Fruit fly (Drosophila melanogaster) whole organism, embryonic: ENCODE measurements around the gene CG32236.

ENCODE experiments used
- Antp ChIP-seq: fragments of 200-800 bp; sonication (Bioruptor generic); optimal IDR thresholded peaks from 3 replicates; lab custom pipeline; 2016; ENCODE audit warnings: missing biosample characterization, missing genetic modification characterization
- Atf6 ChIP-seq: fragments of 200-800 bp; sonication (Bioruptor generic); IDR thresholded peaks from 2 replicates; pipeline ENCODE4 v1.3.6; 2022; ENCODE audit warnings: missing biosample characterization, missing genetic modification characterization
- C15 ChIP-seq: fragments of 200-800 bp; sonication (Bioruptor generic); IDR thresholded peaks from 3 replicates; pipeline ENCODE4 v1.3.6; 2022; ENCODE audit warnings: missing biosample characterization, missing genetic modification characterization
- CG10209 ChIP-seq: fragments of 200-800 bp; sonication (Bioruptor generic); optimal IDR thresholded peaks from 3 replicates; lab custom pipeline; 2017; ENCODE audit warnings: missing biosample characterization, mild to moderate bottlenecking, missing genetic modification characterization, missing genetic modification reagents
- CG1024 ChIP-seq: fragments of 200-800 bp; sonication (Bioruptor generic); IDR thresholded peaks from 2 replicates; pipeline ENCODE4 v1.3.6; 2022; ENCODE audit warnings: missing biosample characterization, missing genetic modification characterization
- CG10366 ChIP-seq: fragments of 200-800 bp; sonication (Bioruptor generic); IDR thresholded peaks from 2 replicates; pipeline ENCODE4 v1.3.6; 2022; ENCODE audit warnings: missing biosample characterization, missing genetic modification characterization
- CG11093 ChIP-seq: fragments of 200-800 bp; sonication (Bioruptor generic); IDR thresholded peaks from 3 replicates; pipeline ENCODE4 v1.3.6; 2022; ENCODE audit warnings: missing biosample characterization, missing genetic modification characterization
- CG12942 ChIP-seq: fragments of 200-800 bp; sonication (Bioruptor generic); optimal IDR thresholded peaks from 3 replicates; lab custom pipeline; 2016; ENCODE audit warnings: missing biosample characterization, missing genetic modification characterization
- CG14014 ChIP-seq: fragments of 200-800 bp; sonication (Bioruptor generic); IDR thresholded peaks from 2 replicates; pipeline ENCODE4 v1.3.6; 2022; ENCODE audit warnings: missing biosample characterization, missing genetic modification characterization
- CG14441 ChIP-seq: fragments of 200-800 bp; sonication (Bioruptor generic); IDR thresholded peaks from 2 replicates; pipeline ENCODE4 v1.3.6; 2022; ENCODE audit warnings: missing biosample characterization, missing genetic modification characterization
- CG15269 ChIP-seq: fragments of 200-800 bp; sonication (Bioruptor generic); optimal IDR thresholded peaks from 2 replicates; lab custom pipeline; 2018; ENCODE audit warnings: missing biosample characterization, mild to moderate bottlenecking, missing genetic modification characterization, moderate library complexity
- CG17359 ChIP-seq: fragments of 200-800 bp; sonication (Bioruptor generic); optimal IDR thresholded peaks from 3 replicates; lab custom pipeline; 2018; ENCODE audit warnings: missing biosample characterization, mild to moderate bottlenecking, missing genetic modification characterization, moderate library complexity
- CG18599 ChIP-seq: fragments of 200-800 bp; sonication (Bioruptor generic); optimal IDR thresholded peaks from 3 replicates; lab custom pipeline; 2017; ENCODE audit warnings: missing biosample characterization, missing genetic modification characterization, mild to moderate bottlenecking, moderate library complexity, missing genetic modification reagents
- CG18764 ChIP-seq: fragments of 200-800 bp; sonication (Bioruptor generic); optimal IDR thresholded peaks from 3 replicates; lab custom pipeline; 2016; ENCODE audit warnings: missing biosample characterization, missing genetic modification characterization
- CG2199 ChIP-seq: fragments of 200-800 bp; sonication (Bioruptor generic); IDR thresholded peaks from 3 replicates; pipeline ENCODE4 v1.3.6; 2022; ENCODE audit warnings: missing biosample characterization, missing genetic modification characterization
- CG2889 ChIP-seq: fragments of 200-800 bp; sonication (Bioruptor generic); IDR thresholded peaks from 3 replicates; pipeline ENCODE4 v1.3.6; 2022; ENCODE audit warnings: missing biosample characterization, missing genetic modification characterization
- CG31224 ChIP-seq: fragments of 200-800 bp; sonication (Bioruptor generic); IDR thresholded peaks from 2 replicates; pipeline ENCODE4 v1.3.6; 2022; ENCODE audit warnings: missing biosample characterization, missing genetic modification characterization
- CG3281 ChIP-seq: fragments of 200-800 bp; sonication (Bioruptor generic); optimal IDR thresholded peaks from 3 replicates; lab custom pipeline; 2017; ENCODE audit warnings: missing biosample characterization, mild to moderate bottlenecking, missing genetic modification characterization
- CG3995 ChIP-seq: fragments of 200-800 bp; sonication (Bioruptor generic); optimal IDR thresholded peaks from 3 replicates; lab custom pipeline; 2016; ENCODE audit warnings: missing biosample characterization, missing genetic modification characterization
- CG4424 ChIP-seq: fragments of 200-800 bp; sonication (Bioruptor generic); optimal IDR thresholded peaks from 3 replicates; lab custom pipeline; 2016; ENCODE audit warnings: missing biosample characterization, missing genetic modification characterization
- CG6654 ChIP-seq: fragments of 200-800 bp; sonication (Bioruptor generic); optimal IDR thresholded peaks from 2 replicates; lab custom pipeline; 2017; ENCODE audit warnings: missing biosample characterization, mild to moderate bottlenecking, missing genetic modification characterization
- CG6689 ChIP-seq: fragments of 200-800 bp; sonication (Bioruptor generic); IDR thresholded peaks from 2 replicates; pipeline ENCODE4 v1.3.6; 2022; ENCODE audit warnings: missing biosample characterization, missing genetic modification characterization
- CG6765 ChIP-seq: fragments of 200-800 bp; sonication (Bioruptor generic); optimal IDR thresholded peaks from 3 replicates; lab custom pipeline; 2017; ENCODE audit warnings: missing biosample characterization, mild to moderate bottlenecking, missing genetic modification characterization
- CG7786 ChIP-seq: fragments of 200-800 bp; sonication (Bioruptor generic); optimal IDR thresholded peaks from 2 replicates; lab custom pipeline; 2016; ENCODE audit warnings: missing biosample characterization, missing genetic modification characterization
- CG8478 ChIP-seq: fragments of >200 bp; optimal IDR thresholded peaks from 2 replicates; lab custom pipeline; 2018
- CG9437 ChIP-seq: fragments of 200-800 bp; sonication (Bioruptor generic); optimal IDR thresholded peaks from 2 replicates; lab custom pipeline; 2018; ENCODE audit warnings: missing biosample characterization, mild to moderate bottlenecking, missing genetic modification characterization
- CG9727 ChIP-seq: fragments of 200-800 bp; sonication (Bioruptor generic); optimal IDR thresholded peaks from 3 replicates; lab custom pipeline; 2017; ENCODE audit warnings: missing biosample characterization, mild to moderate bottlenecking, missing genetic modification characterization
- Dfd ChIP-seq, 2 experiments: fragments of >200 bp; optimal IDR thresholded peaks; 2 replicates each; lab custom pipeline; 2017; ENCODE audit warnings: missing biosample characterization in 2 of 2, missing genetic modification characterization in 2 of 2
- Doc2 ChIP-seq: fragments of 200-800 bp; sonication (Bioruptor generic); IDR thresholded peaks from 2 replicates; pipeline ENCODE4 v1.3.6; 2022; ENCODE audit warnings: missing biosample characterization, missing genetic modification characterization
- Drgx ChIP-seq: fragments of 200-800 bp; sonication (Bioruptor generic); IDR thresholded peaks from 2 replicates; pipeline ENCODE4 v1.3.6; 2022; ENCODE audit warnings: missing biosample characterization, missing genetic modification characterization
- Elba2 ChIP-seq: fragments of 200-800 bp; sonication (Bioruptor generic); optimal IDR thresholded peaks from 3 replicates; lab custom pipeline; 2016; ENCODE audit warnings: missing biosample characterization, missing genetic modification characterization
- Ets65A ChIP-seq: fragments of 200-800 bp; sonication (Bioruptor generic); peaks from one replicate; lab custom pipeline; 2016; ENCODE audit warnings: missing biosample characterization, missing genetic modification characterization
- Fer1 ChIP-seq: fragments of 200-800 bp; sonication (Bioruptor generic); optimal IDR thresholded peaks from 2 replicates; lab custom pipeline; 2017; ENCODE audit warnings: missing biosample characterization, mild to moderate bottlenecking, missing genetic modification characterization
- GATAe ChIP-seq: fragments of 200-800 bp; sonication (Bioruptor generic); conservative IDR thresholded peaks from 2 replicates; pipeline ENCODE4 v1.3.6; 2022; ENCODE audit warnings: missing biosample characterization, missing genetic modification characterization
- H15 ChIP-seq: fragments of 200-800 bp; sonication (Bioruptor generic); IDR thresholded peaks from 3 replicates; pipeline ENCODE4 v1.3.6; 2022; ENCODE audit warnings: missing biosample characterization, missing genetic modification characterization
- HLH54F ChIP-seq: fragments of 200-800 bp; sonication (Bioruptor generic); optimal IDR thresholded peaks from 3 replicates; lab custom pipeline; 2016; ENCODE audit warnings: missing biosample characterization, missing genetic modification characterization
- Nf-YA ChIP-seq: fragments of 200-800 bp; sonication (Bioruptor generic); IDR thresholded peaks from 2 replicates; pipeline ENCODE4 v1.3.6; 2022; ENCODE audit warnings: missing biosample characterization, missing genetic modification characterization
- Spps ChIP-seq: fragments of 200-800 bp; sonication (Bioruptor generic); optimal IDR thresholded peaks from 2 replicates; lab custom pipeline; 2018; ENCODE audit warnings: missing biosample characterization, mild to moderate bottlenecking, missing genetic modification characterization
- YL-1 ChIP-seq: fragments of 200-800 bp; sonication (Bioruptor generic); optimal IDR thresholded peaks from 3 replicates; lab custom pipeline; 2017; ENCODE audit warnings: missing biosample characterization, mild to moderate bottlenecking, missing genetic modification characterization
- ci ChIP-seq: fragments of 200-800 bp; sonication (Bioruptor generic); IDR thresholded peaks from 3 replicates; pipeline ENCODE4 v1.3.6; 2022; ENCODE audit warnings: missing biosample characterization, missing genetic modification characterization
- danr ChIP-seq: fragments of 200-800 bp; sonication (Bioruptor generic); IDR thresholded peaks from 2 replicates; pipeline ENCODE4 v1.3.6; 2022; ENCODE audit warnings: missing biosample characterization, missing genetic modification characterization
- emc ChIP-seq: fragments of 200-800 bp; sonication (Bioruptor generic); optimal IDR thresholded peaks from 2 replicates; lab custom pipeline; 2016; ENCODE audit warnings: missing biosample characterization, missing genetic modification characterization
- jigr1 ChIP-seq: fragments of 200-800 bp; sonication (Bioruptor generic); IDR thresholded peaks from 3 replicates; pipeline ENCODE4 v1.3.6; 2022; ENCODE audit warnings: missing biosample characterization, missing genetic modification characterization
- lov ChIP-seq, 2 experiments: fragments of 200-800 bp in 1 of 2; fragments of >200 bp in 1 of 2; sonication (Bioruptor generic) in 1 of 2; IDR thresholded peaks in 1 of 2; optimal IDR thresholded peaks in 1 of 2; 2 replicates in 1 of 2; 3 replicates in 1 of 2; pipeline versions ENCODE4 v1.3.6 to Lab custom; 2017 to 2022; ENCODE audit warnings: missing biosample characterization in 1 of 2, missing genetic modification characterization in 1 of 2
- oc ChIP-seq: fragments of 200-800 bp; sonication (Bioruptor generic); optimal IDR thresholded peaks from 2 replicates; lab custom pipeline; 2018; ENCODE audit warnings: missing biosample characterization, mild to moderate bottlenecking, missing genetic modification characterization, moderate library complexity
- phol ChIP-seq: fragments of 200-800 bp; sonication (Bioruptor generic); optimal IDR thresholded peaks from 3 replicates; lab custom pipeline; 2018; ENCODE audit warnings: missing biosample characterization, mild to moderate bottlenecking, missing genetic modification characterization, moderate library complexity
- prd ChIP-seq, 3 experiments: fragments of >200 bp in 2 of 3; fragments of 200-800 bp in 1 of 3; sonication (Bioruptor generic) in 1 of 3; optimal IDR thresholded peaks in 2 of 3; IDR thresholded peaks in 1 of 3; 2 replicates in 2 of 3; 3 replicates in 1 of 3; pipeline versions ENCODE4 v1.3.6 to Lab custom; 2017 to 2022; ENCODE audit warnings: missing biosample characterization in 1 of 3, missing genetic modification characterization in 1 of 3
- rib ChIP-seq: fragments of 200-800 bp; sonication (Bioruptor generic); IDR thresholded peaks from 2 replicates; pipeline ENCODE4 v1.3.6; 2022; ENCODE audit warnings: missing biosample characterization, missing genetic modification characterization
- sim ChIP-seq: fragments of 200-800 bp; sonication (Bioruptor generic); IDR thresholded peaks from 2 replicates; pipeline ENCODE4 v1.3.6; 2022; ENCODE audit warnings: missing biosample characterization, missing genetic modification characterization
- slbo ChIP-seq: fragments of 200-800 bp; sonication (Bioruptor generic); IDR thresholded peaks from 2 replicates; pipeline ENCODE4 v1.3.6; 2022; ENCODE audit warnings: missing biosample characterization, missing genetic modification characterization
- sr ChIP-seq: fragments of 200-800 bp; sonication (Bioruptor generic); IDR thresholded peaks from 3 replicates; pipeline ENCODE4 v1.3.6; 2022; ENCODE audit warnings: missing biosample characterization, missing genetic modification characterization
- ttk ChIP-seq: fragments of 200-800 bp; sonication (Bioruptor generic); IDR thresholded peaks from 2 replicates; pipeline ENCODE4 v2.1.2; 2022; ENCODE audit warnings: missing biosample characterization, missing genetic modification characterization
- usp ChIP-seq: fragments of >200 bp; optimal IDR thresholded peaks from 2 replicates; lab custom pipeline; 2017; ENCODE audit warnings: missing biosample characterization, missing genetic modification characterization

CG32236 gene

DNA sequence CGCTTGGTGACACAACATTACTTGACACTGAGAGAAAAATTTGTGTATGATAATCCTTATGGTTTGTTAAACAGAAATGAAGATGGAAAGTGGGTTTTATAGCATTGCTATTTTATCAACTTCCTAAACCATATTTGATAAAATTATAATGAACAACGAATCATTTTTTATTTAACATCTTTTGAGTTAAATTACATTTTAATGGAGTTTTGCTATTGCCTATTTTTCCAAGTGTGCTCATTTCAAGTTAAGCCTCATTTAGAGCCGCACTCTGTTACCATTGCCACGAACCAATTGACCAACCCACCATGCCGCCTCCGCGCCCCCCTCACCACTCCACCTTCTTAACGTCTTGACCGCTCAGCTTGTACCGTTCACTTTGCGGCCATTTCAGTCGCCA is 32.9 kb upstream of the CG32236 start:
- TF ChIP-seq CG3995 (GFP tag; lab: Kevin White, UChicago) (no peak), CG6654 (GFP tag; lab: Kevin White, UChicago) (no peak), CG18764 (no peak), CG31224 (GFP tag; lab: Robert Waterston, UW) (no peak), Ets65A (no peak), CG1024 (no peak), CG7786 (GFP tag; lab: Kevin White, UChicago) (no peak), Dfd (GFP tag; optimal IDR thresholded peaks at IDR 0.05; lab: Kevin White, UChicago) (no peak), C15 (GFP tag; lab: Robert Waterston, UW) (no peak), H15 (GFP tag; lab: Robert Waterston, UW) (no peak), HLH54F (no peak), Doc2 (GFP tag; lab: Robert Waterston, UW) (no peak), CG15269 (no peak), CG11093 (no peak), ci (GFP tag; lab: Robert Waterston, UW) (no peak), oc (tag; lab: Kevin White, UChicago) (no peak), CG4424 (GFP tag; lab: Kevin White, UChicago) (no peak), Antp (GFP tag; lab: Kevin White, UChicago) (no peak), YL-1 (GFP tag; lab: Kevin White, UChicago) (no peak), ttk (peak; percentile 16; the same call in 1 of the 2 replicates), Elba2 (GFP tag; lab: Kevin White, UChicago) (no peak), emc (GFP tag; lab: Kevin White, UChicago) (no peak), CG9727 (GFP tag; lab: Kevin White, UChicago) (no peak), CG18599 (no peak), CG17359 (tag; lab: Kevin White, UChicago) (peak; percentile 0), CG2889 (GFP tag; lab: Robert Waterston, UW) (no peak), Atf6 (GFP tag; lab: Robert Waterston, UW) (no peak), GATAe (no peak), sim (GFP tag; lab: Robert Waterston, UW) (no peak), phol (tag; lab: Kevin White, UChicago) (peak; percentile 7), lov (optimal IDR thresholded peaks at IDR 0.05; lab: Kevin White, UChicago) (no peak), lov (GFP tag; IDR thresholded peaks at IDR 0.05; lab: Robert Waterston, UW) (no peak), slbo (GFP tag; lab: Robert Waterston, UW) (0 out of 2 replicates have a peak, but pooled peaks have one; percentile 13), CG9437 (GFP tag; lab: Kevin White, UChicago) (no peak), danr (GFP tag; lab: Robert Waterston, UW) (no peak), Fer1 (GFP tag; lab: Kevin White, UChicago) (no peak), CG12942 (GFP tag; lab: Kevin White, UChicago) (no peak), Nf-YA (GFP tag; lab: Robert Waterston, UW) (peak; percentile 29; the same call in 1 of the 2 replicates), CG10209 (GFP tag; lab: Kevin White, UChicago) (no peak), sr (GFP tag; lab: Robert Waterston, UW) (peak; percentile 45; the same call in 2 of the 3 replicates), jigr1 (no peak), CG3281 (no peak), prd (optimal IDR thresholded peaks at IDR 0.05; lab: Kevin White, UChicago) (no peak), prd (GFP tag; IDR thresholded peaks at IDR 0.05; lab: Robert Waterston, UW) (peak; percentile 49), CG10366 (GFP tag; lab: Robert Waterston, UW) (peak; percentile 13; the same call in 1 of the 2 replicates), Drgx (peak; percentile 80), CG14441 (GFP tag; lab: Robert Waterston, UW) (peak; percentile 56), CG8478 (lab: Kevin White, UChicago) (no peak), usp (GFP tag; lab: Kevin White, UChicago) (no peak), CG14014 (GFP tag; lab: Robert Waterston, UW) (no peak), Spps (no peak), CG2199 (no peak), CG6689 (peak; percentile 35; the same call in 1 of the 2 replicates), CG6765 (GFP tag; lab: Kevin White, UChicago) (no peak), rib (no peak)
